Fruit fly (Drosophila melanogaster): ENCODE data around the gene KLHL18.

- no peak for TF ChIP-seq CG8478 (optimal IDR thresholded peaks at IDR 0.05)
- TF ChIP-seq CTCF (optimal IDR thresholded peaks at IDR 0.05): no peak
Measured at dm6 chr3R:11968030-11968753, 42.0 kb downstream of the KLHL18 start.
